Worm (Caenorhabditis elegans): ENCODE measurements around the gene T19E7.6.
A peak's percentile ranks its signal among the peaks of the same experiment; 100 is the strongest.

The T19E7.6 gene

ce11 chrIV:5669459-5669858, at the start of gene T19E7.6:
T19E7.6 (minus strand) TSS chrIV:5669503.
- TF ChIP-seq ztf-23 (GFP tag; IDR thresholded peaks at IDR 0.05) (no peak), T22C8.4 (GFP tag; IDR thresholded peaks at IDR 0.05) (no peak), tab-1 (GFP tag; IDR thresholded peaks at IDR 0.05) (no peak), ztf-29 (GFP tag; IDR thresholded peaks at IDR 0.05) (no peak), cog-1 (tag; optimal IDR thresholded peaks at IDR 0.05) (no peak), med-1 (GFP tag; optimal IDR thresholded peaks at IDR 0.05; ENCODE audit: insufficient read depth) (no peak), flt-1 (GFP tag; IDR thresholded peaks at IDR 0.05) (no peak), ref-1 (GFP tag; conservative IDR thresholded peaks at IDR 0.05) (no peak), klf-2 (GFP tag; conservative IDR thresholded peaks at IDR 0.05) (no peak)

DNA sequence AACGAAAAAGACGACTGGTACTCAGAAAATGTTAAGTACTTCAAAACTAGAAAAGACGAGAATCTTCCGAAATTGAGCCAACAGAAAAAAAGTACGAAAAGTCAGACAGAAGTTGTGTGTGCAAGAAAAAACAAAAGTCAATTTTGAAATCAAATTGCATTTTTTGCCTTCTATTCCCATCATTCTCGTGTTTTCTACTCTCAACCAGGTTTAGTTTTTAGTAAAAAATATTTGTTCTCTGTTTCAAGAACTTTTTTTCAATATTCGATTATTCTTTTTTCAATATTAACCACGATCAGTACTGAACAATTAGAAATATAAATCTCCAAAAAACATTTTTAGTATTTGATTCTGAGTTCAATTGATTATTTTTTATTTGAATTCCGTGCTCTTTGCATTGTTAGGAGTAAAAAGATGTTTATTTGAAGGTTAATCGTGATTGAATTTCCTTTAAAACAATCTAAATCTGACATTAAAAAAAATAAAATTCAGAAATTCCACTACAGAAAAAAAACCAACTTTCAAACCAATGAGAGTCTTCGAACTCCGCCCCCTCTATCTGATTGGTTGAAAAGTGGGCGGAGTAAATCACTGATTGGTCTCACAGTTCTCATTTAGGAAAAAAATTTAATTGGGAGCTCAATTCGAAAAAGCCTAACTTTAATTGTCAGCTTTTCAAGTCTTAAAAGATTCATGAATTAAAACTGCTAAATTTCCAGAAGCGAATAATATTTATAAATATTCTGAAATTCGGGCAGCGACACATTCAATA, 46.2 kb upstream of the T19E7.6 start:
- TF ChIP-seq flt-1 (GFP tag; IDR thresholded peaks at IDR 0.05) = no peak
- no peak for TF ChIP-seq ref-1 (GFP tag; conservative IDR thresholded peaks at IDR 0.05)
- no peak for TF ChIP-seq ztf-29 (GFP tag; IDR thresholded peaks at IDR 0.05)
- TF ChIP-seq tab-1 (GFP tag; IDR thresholded peaks at IDR 0.05) = no peak
- no peak for TF ChIP-seq T22C8.4 (GFP tag; IDR thresholded peaks at IDR 0.05)
- no peak for TF ChIP-seq cog-1 (tag; optimal IDR thresholded peaks at IDR 0.05)
- TF ChIP-seq ztf-23 (GFP tag; IDR thresholded peaks at IDR 0.05) = no peak
- no peak for TF ChIP-seq med-1 (GFP tag; optimal IDR thresholded peaks at IDR 0.05; ENCODE audit: insufficient read depth)
- no peak for TF ChIP-seq klf-2 (GFP tag; conservative IDR thresholded peaks at IDR 0.05)

DNA sequence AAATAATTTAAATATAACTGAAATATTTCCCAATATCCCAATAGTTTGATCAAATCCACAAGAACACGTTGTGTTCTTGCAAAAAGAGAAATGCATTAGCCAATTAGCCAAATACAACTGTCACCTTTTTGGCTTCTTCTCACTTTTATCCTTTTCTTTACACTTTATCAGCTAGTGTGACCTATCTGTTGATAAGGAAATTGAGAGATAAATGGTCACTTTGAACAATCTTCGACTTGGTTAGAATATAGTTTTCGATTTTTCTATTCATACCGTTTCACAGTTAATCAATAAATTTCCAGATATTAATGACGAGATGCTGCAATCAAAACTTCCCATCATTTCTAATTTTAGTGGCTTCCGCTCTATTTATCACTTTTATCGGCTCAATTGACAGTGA, 39.5 kb upstream of the T19E7.6 start, which contains the start of gene C55C3.1:
Gene C55C3.1, plus strand, starts transcription at position 301 of the 400 bp plus-strand sequence.
- no peak for TF ChIP-seq tab-1 (GFP tag; IDR thresholded peaks at IDR 0.05)
- no peak for TF ChIP-seq flt-1 (GFP tag; IDR thresholded peaks at IDR 0.05)
- no peak for TF ChIP-seq ref-1 (GFP tag; conservative IDR thresholded peaks at IDR 0.05)
- no peak for TF ChIP-seq ztf-23 (GFP tag; IDR thresholded peaks at IDR 0.05)
- TF ChIP-seq T22C8.4 (GFP tag; IDR thresholded peaks at IDR 0.05) = no peak

DNA sequence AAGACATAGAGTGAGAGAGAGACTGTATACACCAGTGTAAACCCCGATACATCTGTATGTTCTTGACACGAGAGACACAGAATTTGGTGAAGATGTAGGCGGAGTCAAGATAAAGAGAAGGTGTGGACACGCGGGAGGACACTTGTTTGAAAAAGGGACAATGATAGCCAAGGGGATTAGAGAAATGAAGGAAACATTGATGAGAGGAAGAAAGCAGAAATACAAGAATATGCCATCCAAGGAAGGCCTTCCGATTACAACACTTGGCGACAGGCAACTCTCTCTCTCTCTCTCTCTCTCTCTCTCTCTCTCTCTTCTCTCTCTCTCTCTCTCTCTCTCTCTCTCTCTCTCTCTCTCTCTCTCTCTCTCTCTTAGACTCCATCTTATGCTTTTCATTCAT, 37.3 kb upstream of the T19E7.6 start:
- TF ChIP-seq ref-1 (GFP tag; conservative IDR thresholded peaks at IDR 0.05) (no peak), cog-1 (tag; optimal IDR thresholded peaks at IDR 0.05) (no peak), ztf-23 (GFP tag; IDR thresholded peaks at IDR 0.05) (no peak), ztf-29 (GFP tag; IDR thresholded peaks at IDR 0.05) (no peak), med-1 (GFP tag; optimal IDR thresholded peaks at IDR 0.05; ENCODE audit: insufficient read depth) (no peak), klf-2 (GFP tag; conservative IDR thresholded peaks at IDR 0.05) (no peak), T22C8.4 (GFP tag; IDR thresholded peaks at IDR 0.05) (no peak), tab-1 (GFP tag; IDR thresholded peaks at IDR 0.05) (no peak), flt-1 (GFP tag; IDR thresholded peaks at IDR 0.05) (no peak)

DNA sequence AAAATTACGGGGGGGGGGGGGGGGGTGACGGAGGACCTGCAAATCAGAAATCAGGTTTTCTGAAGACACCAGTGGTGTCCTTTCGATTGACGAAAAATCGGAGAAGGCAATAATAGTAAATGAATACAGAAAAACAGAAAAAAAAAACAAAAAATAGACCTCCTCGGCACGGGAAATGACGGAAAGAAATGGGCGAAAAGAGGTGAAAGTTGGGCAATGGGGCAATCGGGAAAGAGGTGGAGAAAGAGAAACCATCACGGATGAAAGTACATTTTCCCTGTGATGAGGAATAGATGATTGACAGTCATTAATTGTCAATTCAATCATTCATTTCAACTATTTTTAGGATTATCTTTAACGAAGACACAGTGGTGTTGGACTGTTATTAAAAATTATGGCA, 34.6 kb upstream of the T19E7.6 start:
- TF ChIP-seq ztf-23 (GFP tag; IDR thresholded peaks at IDR 0.05) (no peak), ref-1 (GFP tag; conservative IDR thresholded peaks at IDR 0.05) (no peak), klf-2 (GFP tag; conservative IDR thresholded peaks at IDR 0.05) (no peak), flt-1 (GFP tag; IDR thresholded peaks at IDR 0.05) (no peak), T22C8.4 (GFP tag; IDR thresholded peaks at IDR 0.05) (no peak), cog-1 (tag; optimal IDR thresholded peaks at IDR 0.05) (no peak), tab-1 (GFP tag; IDR thresholded peaks at IDR 0.05) (no peak), med-1 (GFP tag; optimal IDR thresholded peaks at IDR 0.05; ENCODE audit: insufficient read depth) (no peak), ztf-29 (GFP tag; IDR thresholded peaks at IDR 0.05) (no peak)

ce11 chrIV:5703443-5703842, 34.1 kb upstream of the T19E7.6 start, which contains the start of the genes C55C3.73 and perm-5:
C55C3.73 (minus strand) TSS chrIV:5703451.
perm-5 (minus strand) TSS chrIV:5703468.
- TF ChIP-seq ztf-23 (GFP tag; IDR thresholded peaks at IDR 0.05) (no peak), ref-1 (GFP tag; conservative IDR thresholded peaks at IDR 0.05) (no peak), klf-2 (GFP tag; conservative IDR thresholded peaks at IDR 0.05) (no peak), med-1 (GFP tag; optimal IDR thresholded peaks at IDR 0.05; ENCODE audit: insufficient read depth) (no peak)

DNA sequence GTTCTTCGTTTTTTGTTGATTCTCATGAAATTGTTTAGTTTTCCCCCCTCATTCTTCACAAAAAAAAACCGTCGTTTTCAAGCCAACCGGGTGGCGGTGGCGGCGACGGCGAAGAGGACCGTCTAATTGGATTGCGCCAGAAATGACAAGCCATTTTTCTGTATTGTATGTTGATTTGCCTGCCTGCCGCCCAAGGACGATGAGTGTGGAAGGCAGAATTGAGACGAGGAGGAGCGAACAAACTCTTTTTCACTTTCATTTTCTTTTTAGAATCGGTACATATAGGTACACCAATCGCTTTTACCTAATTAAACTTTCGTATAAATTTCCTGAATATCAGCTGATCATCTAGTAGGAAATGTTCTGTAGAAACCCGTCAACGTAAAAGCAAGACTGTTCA, 32.3 kb upstream of the T19E7.6 start:
- no peak for TF ChIP-seq ref-1 (GFP tag; conservative IDR thresholded peaks at IDR 0.05)
- TF ChIP-seq cog-1 (tag; optimal IDR thresholded peaks at IDR 0.05) = no peak
- TF ChIP-seq ztf-29 (GFP tag; IDR thresholded peaks at IDR 0.05) = no peak
- no peak for TF ChIP-seq klf-2 (GFP tag; conservative IDR thresholded peaks at IDR 0.05)
- TF ChIP-seq T22C8.4 (GFP tag; IDR thresholded peaks at IDR 0.05) = no peak
- TF ChIP-seq med-1 (GFP tag; optimal IDR thresholded peaks at IDR 0.05; ENCODE audit: insufficient read depth) = no peak
- TF ChIP-seq flt-1 (GFP tag; IDR thresholded peaks at IDR 0.05) = no peak
- TF ChIP-seq tab-1 (GFP tag; IDR thresholded peaks at IDR 0.05) = no peak
- no peak for TF ChIP-seq ztf-23 (GFP tag; IDR thresholded peaks at IDR 0.05)

ce11 chrIV:5700372-5700771, 31.1 kb upstream of the T19E7.6 start:
- TF ChIP-seq cog-1 (tag; optimal IDR thresholded peaks at IDR 0.05) (no peak), ztf-29 (GFP tag; IDR thresholded peaks at IDR 0.05) (no peak), ztf-23 (GFP tag; IDR thresholded peaks at IDR 0.05) (no peak), T22C8.4 (GFP tag; IDR thresholded peaks at IDR 0.05) (no peak), ref-1 (GFP tag; conservative IDR thresholded peaks at IDR 0.05) (no peak), tab-1 (GFP tag; IDR thresholded peaks at IDR 0.05) (no peak), med-1 (GFP tag; optimal IDR thresholded peaks at IDR 0.05; ENCODE audit: insufficient read depth) (no peak), klf-2 (GFP tag; conservative IDR thresholded peaks at IDR 0.05) (no peak), flt-1 (GFP tag; IDR thresholded peaks at IDR 0.05) (no peak)

- TF ChIP-seq flt-1 (GFP tag; IDR thresholded peaks at IDR 0.05) = peak; percentile 22; the same call in 1 of the 2 replicates
- TF ChIP-seq ztf-23 (GFP tag; IDR thresholded peaks at IDR 0.05) = peak; percentile 32; the same call in 1 of the 2 replicates
These were observed 21.9 kb upstream of the T19E7.6 start for ce11 chrIV:5691189-5691588.
